Worm (Caenorhabditis elegans) whole organism, L4 larva: ENCODE measurements around the gene F37C12.14.

Source experiments
- F49E8.2 ChIP-seq: sonication (generic microtip); optimal IDR thresholded peaks from 2 replicates; lab custom pipeline; 2016; ENCODE audit warnings: missing compliant biosample characterization, mild to moderate bottlenecking, missing genetic modification characterization, borderline replicate concordance
- R02D3.7 ChIP-seq: fragments of 150-350 bp; sonication (generic microtip); optimal IDR thresholded peaks from 3 replicates; lab custom pipeline; 2014; ENCODE audit warnings: missing biosample characterization, missing genetic modification characterization
- T20F7.1 ChIP-seq: fragments of 200-800 bp; sonication (Bioruptor generic); optimal IDR thresholded peaks from 2 replicates; lab custom pipeline; 2018; ENCODE audit warnings: mild to moderate bottlenecking, missing genetic modification characterization, missing compliant biosample characterization
- T26A8.4 ChIP-seq: fragments of 200-800 bp; sonication (Bioruptor generic); IDR thresholded peaks from 2 replicates; pipeline ENCODE4 v1.3.6; 2022; ENCODE audit warnings: missing genetic modification characterization, missing compliant biosample characterization
- ZK337.2 ChIP-seq: fragments of 200-800 bp; sonication (Bioruptor generic); IDR thresholded peaks from 2 replicates; pipeline ENCODE4 v1.3.6; 2022; ENCODE audit warnings: missing genetic modification reagents, missing genetic modification characterization, missing compliant biosample characterization
- ZK546.5 ChIP-seq, 2 experiments: sonication (generic microtip); optimal IDR thresholded peaks; 2 replicates each; lab custom pipeline; 2017; ENCODE audit warnings: missing biosample characterization in 2 of 2, missing genetic modification characterization in 2 of 2
- aha-1 ChIP-seq: fragments of 150-350 bp; peaks from one replicate; lab custom pipeline; 2014; ENCODE audit warnings: missing biosample characterization, missing genetic modification characterization
- ceh-20 ChIP-seq: fragments of 200-800 bp; sonication (Bioruptor generic); IDR thresholded peaks from 2 replicates; pipeline ENCODE4 v1.3.6; 2022; ENCODE audit warnings: missing genetic modification reagents, missing genetic modification characterization, missing compliant biosample characterization
- ceh-32 ChIP-seq: sonication (generic microtip); optimal IDR thresholded peaks from 2 replicates; lab custom pipeline; 2016; ENCODE audit warnings: mild to moderate bottlenecking, missing genetic modification characterization, missing compliant biosample characterization; ENCODE audit not compliant: poor library complexity
- ceh-44 ChIP-seq: fragments of 200-800 bp; sonication (Bioruptor generic); IDR thresholded peaks from 2 replicates; pipeline ENCODE4 v1.3.6; 2022; ENCODE audit warnings: missing genetic modification reagents, missing genetic modification characterization, missing compliant biosample characterization
- ces-1 ChIP-seq: fragments of 150-350 bp; sonication (generic microtip); optimal IDR thresholded peaks from 4 replicates; lab custom pipeline; 2014; ENCODE audit warnings: missing biosample characterization, missing genetic modification reagents, missing genetic modification characterization
- daf-12 ChIP-seq: fragments of 150-350 bp; optimal IDR thresholded peaks from 2 replicates; lab custom pipeline; 2014; ENCODE audit warnings: missing biosample characterization, missing genetic modification reagents, missing genetic modification characterization
- daf-16 ChIP-seq, 3 experiments: sonication (generic microtip); optimal IDR thresholded peaks; 2 replicates each; lab custom pipeline; 2016 to 2017; ENCODE audit warnings: missing genetic modification characterization in 3 of 3, missing genetic modification reagents in 3 of 3, mild to moderate bottlenecking in 2 of 3, missing compliant biosample characterization in 2 of 3, missing biosample characterization in 1 of 3, moderate library complexity in 1 of 3
- daf-19 ChIP-seq: fragments of 200-800 bp; sonication (Bioruptor generic); conservative IDR thresholded peaks from 2 replicates; pipeline ENCODE4 v1.3.6; 2022; ENCODE audit warnings: missing genetic modification characterization, missing compliant biosample characterization
- daf-8 ChIP-seq: fragments of 200-800 bp; sonication (Bioruptor generic); IDR thresholded peaks from 2 replicates; pipeline ENCODE4 v1.3.6; 2022; ENCODE audit warnings: missing genetic modification characterization, missing compliant biosample characterization
- dmd-9 ChIP-seq: fragments of 200-800 bp; sonication (Bioruptor generic); IDR thresholded peaks from 2 replicates; pipeline ENCODE4 v1.3.6; 2022; ENCODE audit warnings: missing genetic modification reagents, missing genetic modification characterization, missing compliant biosample characterization
- dpl-1 ChIP-seq: fragments of 150-350 bp; optimal IDR thresholded peaks from 2 replicates; lab custom pipeline; 2014; ENCODE audit warnings: missing biosample characterization, missing genetic modification reagents, missing genetic modification characterization
- egl-27 ChIP-seq: sonication (generic microtip); optimal IDR thresholded peaks from 3 replicates; lab custom pipeline; 2017; ENCODE audit warnings: missing biosample characterization, missing genetic modification reagents, missing genetic modification characterization
- egl-43 ChIP-seq: fragments of 200-800 bp; sonication (Bioruptor generic); IDR thresholded peaks from 2 replicates; pipeline ENCODE4 v1.3.6; 2022; ENCODE audit warnings: missing genetic modification reagents, missing genetic modification characterization, missing compliant biosample characterization
- fkh-10 ChIP-seq: fragments of 150-350 bp; optimal IDR thresholded peaks from 2 replicates; lab custom pipeline; 2014; ENCODE audit warnings: missing biosample characterization, missing genetic modification reagents, missing genetic modification characterization
- gei-8 ChIP-seq: fragments of 200-800 bp; sonication (Bioruptor generic); optimal IDR thresholded peaks from 2 replicates; lab custom pipeline; 2018; ENCODE audit warnings: mild to moderate bottlenecking, missing genetic modification characterization, missing compliant biosample characterization
- hlh-11 ChIP-seq: fragments of 200-800 bp; sonication (Bioruptor generic); optimal IDR thresholded peaks from 2 replicates; lab custom pipeline; 2018; ENCODE audit warnings: mild to moderate bottlenecking, missing genetic modification characterization, missing compliant biosample characterization
- lim-7 ChIP-seq: fragments of 200-800 bp; sonication (Bioruptor generic); IDR thresholded peaks from 2 replicates; pipeline ENCODE4 v1.3.6; 2022; ENCODE audit warnings: missing genetic modification characterization, missing compliant biosample characterization
- lin-1 ChIP-seq: fragments of 200-800 bp; sonication (Bioruptor generic); IDR thresholded peaks from 2 replicates; pipeline ENCODE4 v1.3.6; 2022; ENCODE audit warnings: missing genetic modification reagents, missing genetic modification characterization, missing compliant biosample characterization
- lin-13 ChIP-seq: fragments of 150-350 bp; optimal IDR thresholded peaks from 2 replicates; lab custom pipeline; 2014; ENCODE audit warnings: missing biosample characterization, missing genetic modification reagents, missing genetic modification characterization
- lin-15B ChIP-seq: fragments of 150-350 bp; sonication (generic microtip); optimal IDR thresholded peaks from 3 replicates; lab custom pipeline; 2014; ENCODE audit warnings: missing biosample characterization, missing genetic modification characterization
- lin-29 ChIP-seq: fragments of 200-800 bp; sonication (Bioruptor generic); IDR thresholded peaks from 2 replicates; pipeline ENCODE4 v1.3.6; 2022; ENCODE audit warnings: missing genetic modification reagents, missing genetic modification characterization, missing compliant biosample characterization
- lin-38 ChIP-seq: fragments of 200-800 bp; sonication (Bioruptor generic); IDR thresholded peaks from 2 replicates; pipeline ENCODE4 v1.3.6; 2022; ENCODE audit warnings: missing genetic modification reagents, missing genetic modification characterization, missing compliant biosample characterization
- lsy-2 ChIP-seq, 2 experiments: fragments of 150-350 bp in 1 of 2; sonication (generic microtip) in 1 of 2; optimal IDR thresholded peaks; 2 replicates each; lab custom pipeline; 2014 to 2017; ENCODE audit warnings: missing biosample characterization in 2 of 2, missing genetic modification characterization in 2 of 2
- madf-5 ChIP-seq, 2 experiments: fragments of 200-800 bp; sonication (Bioruptor generic); IDR thresholded peaks; 2 replicates each; pipeline ENCODE4 v1.3.6; 2022; ENCODE audit warnings: missing compliant biosample characterization in 2 of 2, missing genetic modification characterization in 2 of 2
- mdl-1 ChIP-seq, 2 experiments: fragments of 150-350 bp in 1 of 2; sonication (generic microtip) in 1 of 2; optimal IDR thresholded peaks; 2 replicates each; lab custom pipeline; 2014 to 2017; ENCODE audit warnings: missing biosample characterization in 2 of 2, missing genetic modification characterization in 2 of 2
- mes-2 ChIP-seq: sonication (generic microtip); optimal IDR thresholded peaks from 2 replicates; lab custom pipeline; 2016; ENCODE audit warnings: missing genotype, mild to moderate bottlenecking, missing genetic modification characterization, missing compliant biosample characterization; ENCODE audit not compliant: poor library complexity, severe bottlenecking
- mxl-2 ChIP-seq: fragments of 200-800 bp; sonication (Bioruptor generic); conservative IDR thresholded peaks from 2 replicates; pipeline ENCODE4 v1.3.6; 2022; ENCODE audit warnings: missing genetic modification reagents, missing genetic modification characterization, missing compliant biosample characterization
- nhr-10 ChIP-seq: fragments of 150-350 bp; optimal IDR thresholded peaks from 2 replicates; lab custom pipeline; 2014; ENCODE audit warnings: missing biosample characterization, missing genetic modification characterization
- nhr-102 ChIP-seq: sonication (generic microtip); optimal IDR thresholded peaks from 2 replicates; lab custom pipeline; 2016; ENCODE audit warnings: mild to moderate bottlenecking, missing genetic modification characterization, moderate library complexity, missing compliant biosample characterization
- nhr-11 ChIP-seq: fragments of 150-350 bp; optimal IDR thresholded peaks from 2 replicates; lab custom pipeline; 2014; ENCODE audit warnings: missing biosample characterization, missing genetic modification characterization
- nhr-237 ChIP-seq: sonication (generic microtip); optimal IDR thresholded peaks from 2 replicates; lab custom pipeline; 2017; ENCODE audit warnings: missing biosample characterization, missing genetic modification characterization
- nhr-42 ChIP-seq: fragments of 200-800 bp; sonication (Bioruptor generic); IDR thresholded peaks from 2 replicates; pipeline ENCODE4 v1.3.6; 2022; ENCODE audit warnings: missing genetic modification characterization, missing compliant biosample characterization
- nhr-48 ChIP-seq: sonication (generic microtip); optimal IDR thresholded peaks from 2 replicates; lab custom pipeline; 2016; ENCODE audit warnings: mild to moderate bottlenecking, missing genetic modification characterization, missing compliant biosample characterization
- nhr-6 ChIP-seq: fragments of 150-350 bp; optimal IDR thresholded peaks from 2 replicates; lab custom pipeline; 2014; ENCODE audit warnings: missing biosample characterization, missing genetic modification characterization
- pha-4 ChIP-seq, 2 experiments: fragments of 150-350 bp in 1 of 2; fragments of 200-800 bp in 1 of 2; sonication (Bioruptor generic) in 1 of 2; IDR thresholded peaks in 1 of 2; optimal IDR thresholded peaks in 1 of 2; 2 replicates each; pipeline versions ENCODE4 v1.3.6 to Lab custom; 2014 to 2022; ENCODE audit warnings: missing genetic modification characterization in 2 of 2, missing genetic modification reagents in 2 of 2, missing biosample characterization in 1 of 2, missing compliant biosample characterization in 1 of 2
- saeg-2 ChIP-seq: fragments of 200-800 bp; sonication (Bioruptor generic); IDR thresholded peaks from 2 replicates; pipeline ENCODE4 v1.3.6; 2022; ENCODE audit warnings: missing genetic modification reagents, missing genetic modification characterization, missing compliant biosample characterization
- set-16 ChIP-seq: fragments of 200-800 bp; sonication (Bioruptor generic); IDR thresholded peaks from 2 replicates; pipeline ENCODE4 v1.3.6; 2022; ENCODE audit warnings: missing genetic modification reagents, missing genetic modification characterization, missing compliant biosample characterization
- snpc-4 ChIP-seq: fragments of 150-350 bp; optimal IDR thresholded peaks from 2 replicates; lab custom pipeline; 2014; ENCODE audit warnings: missing biosample characterization, missing genetic modification characterization
- spr-3 ChIP-seq: fragments of 200-800 bp; sonication (Bioruptor generic); optimal IDR thresholded peaks from 2 replicates; lab custom pipeline; 2018; ENCODE audit warnings: mild to moderate bottlenecking, missing genetic modification characterization, missing compliant biosample characterization
- tra-1 ChIP-seq: fragments of 200-800 bp; sonication (Bioruptor generic); IDR thresholded peaks from 2 replicates; pipeline ENCODE4 v1.3.6; 2022; ENCODE audit warnings: missing genetic modification reagents, missing genetic modification characterization, missing compliant biosample characterization
- ztf-11 ChIP-seq: fragments of 150-350 bp; optimal IDR thresholded peaks from 2 replicates; lab custom pipeline; 2014; ENCODE audit warnings: missing biosample characterization, missing genetic modification characterization

F37C12.14 gene

ce11 chrIII:7209721-7210120 lies 24.3 kb upstream of the F37C12.14 start, which contains the start of gene R151.2 (continued):
- peak; percentile 62 for TF ChIP-seq F49E8.2 (tag; lab: Kevin White, UChicago)
- no peak for TF ChIP-seq madf-5 (GFP tag; IDR thresholded peaks at IDR 0.05; lab: Robert Waterston, UW)
- TF ChIP-seq saeg-2 (GFP tag; lab: Robert Waterston, UW): no peak
- no peak for TF ChIP-seq ceh-32

- TF ChIP-seq lim-7 (GFP tag; lab: Robert Waterston, UW): 0 out of 2 replicates have a peak, but pooled peaks have one; percentile 17
- TF ChIP-seq lsy-2 (tag; optimal IDR thresholded peaks at IDR 0.05; lab: Kevin White, UChicago): peak; percentile 98 to 100
- TF ChIP-seq set-16 (GFP tag; lab: Robert Waterston, UW): no peak
- peak; percentile 76 for TF ChIP-seq T26A8.4 (GFP tag; lab: Robert Waterston, UW)
- TF ChIP-seq dpl-1 (GFP tag; lab: Kevin White, UChicago): peak; percentile 88
- TF ChIP-seq tra-1 (GFP tag; lab: Robert Waterston, UW): peak; percentile 20; the same call in 1 of the 2 replicates
- TF ChIP-seq nhr-237 (tag; lab: Kevin White, UChicago): no peak
- TF ChIP-seq egl-27: peak; percentile 23
- TF ChIP-seq ces-1 (GFP tag; lab: Kevin White, UChicago): no peak
- peak; percentile 90 for TF ChIP-seq nhr-6
- TF ChIP-seq nhr-10: no peak
- TF ChIP-seq lin-29 (GFP tag; lab: Robert Waterston, UW): no peak
- 0 out of 2 replicates have a peak, but pooled peaks have one; percentile 32 for TF ChIP-seq ceh-44 (GFP tag; lab: Robert Waterston, UW)
- TF ChIP-seq ZK546.5 (tag; optimal IDR thresholded peaks at IDR 0.05; lab: Kevin White, UChicago): peak in 1 of 2 experiments; percentile 77
- TF ChIP-seq lin-15B (tag; lab: Kevin White, UChicago): no peak
- TF ChIP-seq nhr-48: peak; percentile 24
- TF ChIP-seq ceh-20: peak; percentile 27; the same call in 1 of the 2 replicates
- TF ChIP-seq ztf-11: no peak
- TF ChIP-seq daf-19 (GFP tag; lab: Robert Waterston, UW): peak; percentile 37; the same call in 1 of the 2 replicates
- TF ChIP-seq mdl-1 (tag; optimal IDR thresholded peaks at IDR 0.05; lab: Kevin White, UChicago): peak in 1 of 2 experiments; percentile 26
- TF ChIP-seq fkh-10 (GFP tag; lab: Kevin White, UChicago): peak; percentile 77
- TF ChIP-seq mxl-2: no peak
- peak; percentile 91 for TF ChIP-seq mes-2 (tag; lab: Kevin White, UChicago)
- TF ChIP-seq spr-3: no peak
- no peak for TF ChIP-seq daf-8 (GFP tag; lab: Robert Waterston, UW)
- TF ChIP-seq gei-8 (GFP tag; lab: Kevin White, UChicago): peak; percentile 17
- TF ChIP-seq ceh-32: no peak
- peak; percentile 87 for TF ChIP-seq T20F7.1 (GFP tag; lab: Kevin White, UChicago)
- TF ChIP-seq daf-12 (tag; lab: Kevin White, UChicago): no peak
- peak; percentile 74 for TF ChIP-seq hlh-11
- TF ChIP-seq ZK337.2: no peak
- TF ChIP-seq dmd-9 (GFP tag; lab: Robert Waterston, UW): peak; percentile 85
- TF ChIP-seq nhr-102: peak; percentile 82
- TF ChIP-seq aha-1: peak; percentile 99
- no peak for TF ChIP-seq daf-16 (GFP tag; optimal IDR thresholded peaks at IDR 0.05; lab: Kevin White, UChicago)
- TF ChIP-seq daf-16 (tag; optimal IDR thresholded peaks at IDR 0.05; lab: Kevin White, UChicago): peak; percentile 85
- peak; percentile 82 for TF ChIP-seq lin-38
- TF ChIP-seq nhr-11 (tag; lab: Kevin White, UChicago): peak; percentile 87
- peak; percentile 25 for TF ChIP-seq snpc-4 (tag; lab: Kevin White, UChicago)
- TF ChIP-seq lin-13 (GFP tag; lab: Kevin White, UChicago): peak; percentile 77
- no peak for TF ChIP-seq egl-43
- TF ChIP-seq R02D3.7: no peak
- TF ChIP-seq lin-1 (GFP tag; lab: Robert Waterston, UW): no peak
- no peak for TF ChIP-seq nhr-42 (GFP tag; lab: Robert Waterston, UW)
- peak; percentile 24; the same call in 1 of the 2 replicates for TF ChIP-seq pha-4 (GFP tag; IDR thresholded peaks at IDR 0.05; lab: Robert Waterston, UW)
- peak; percentile 86 for TF ChIP-seq pha-4 (tag; optimal IDR thresholded peaks at IDR 0.05; lab: Kevin White, UChicago)
These were observed 22.6 kb upstream of the F37C12.14 start, which contains the start of gene rpl-6 for ce11 chrIII:7207903-7208497. Gene rpl-6, plus strand, starts transcription at chrIII:7208447.
